Worm (Caenorhabditis elegans): Measurements from ENCODE around the gene C45H4.18.

C45H4.18 gene

DNA sequence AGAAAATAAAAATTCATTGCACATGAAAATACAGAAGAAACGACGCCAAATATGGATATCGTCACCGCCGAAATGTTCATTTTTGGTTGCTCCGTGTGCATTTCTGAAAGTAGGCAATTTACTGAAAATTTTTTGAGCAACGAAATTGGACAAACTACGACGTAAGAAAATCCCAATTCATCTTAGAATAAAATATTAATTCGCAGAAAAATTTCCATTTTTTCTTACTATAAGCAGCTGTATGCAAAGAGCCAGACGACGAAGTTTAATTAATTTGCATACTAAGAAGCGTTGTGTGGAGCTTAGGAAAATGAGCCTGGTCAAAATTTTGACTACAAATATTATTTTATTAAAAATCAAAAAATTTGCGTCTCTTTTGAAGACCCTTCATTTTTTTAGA lies 8.7 kb upstream of the C45H4.18 start, which contains the start of gene srbc-19:
TSS of gene srbc-19 (minus strand) at position 101 of the 400 bp plus-strand sequence.
- TF ChIP-seq zag-1 (tag; optimal IDR thresholded peaks at IDR 0.05) = no peak
- TF ChIP-seq ceh-16 (tag; optimal IDR thresholded peaks at IDR 0.05) = no peak
- TF ChIP-seq elt-1 (tag; optimal IDR thresholded peaks at IDR 0.05) = no peak
- TF ChIP-seq skn-1 (tag; optimal IDR thresholded peaks at IDR 0.05) = no peak
- no peak for TF ChIP-seq ama-1 (optimal IDR thresholded peaks at IDR 0.05)
- no peak for TF ChIP-seq ceh-82 (tag; optimal IDR thresholded peaks at IDR 0.05)
- no peak for TF ChIP-seq snpc-4 (tag; optimal IDR thresholded peaks at IDR 0.05)
- TF ChIP-seq R02D3.7 (tag; optimal IDR thresholded peaks at IDR 0.05) = no peak
- no peak for TF ChIP-seq nhr-77 (tag; optimal IDR thresholded peaks at IDR 0.05)
- TF ChIP-seq nhr-12 (tag; optimal IDR thresholded peaks at IDR 0.05) = no peak
- no peak for TF ChIP-seq nhr-23 (tag; optimal IDR thresholded peaks at IDR 0.05)
- no peak for TF ChIP-seq fkh-10 (GFP tag; optimal IDR thresholded peaks at IDR 0.05)
- no peak for TF ChIP-seq aly-2 (tag; optimal IDR thresholded peaks at IDR 0.05)
- no peak for TF ChIP-seq eor-1 (tag; optimal IDR thresholded peaks at IDR 0.05)
- no peak for TF ChIP-seq mml-1 (tag; optimal IDR thresholded peaks at IDR 0.05)
- TF ChIP-seq egl-27 (tag; optimal IDR thresholded peaks at IDR 0.05) = no peak
- TF ChIP-seq daf-12 (tag; optimal IDR thresholded peaks at IDR 0.05) = no peak

DNA sequence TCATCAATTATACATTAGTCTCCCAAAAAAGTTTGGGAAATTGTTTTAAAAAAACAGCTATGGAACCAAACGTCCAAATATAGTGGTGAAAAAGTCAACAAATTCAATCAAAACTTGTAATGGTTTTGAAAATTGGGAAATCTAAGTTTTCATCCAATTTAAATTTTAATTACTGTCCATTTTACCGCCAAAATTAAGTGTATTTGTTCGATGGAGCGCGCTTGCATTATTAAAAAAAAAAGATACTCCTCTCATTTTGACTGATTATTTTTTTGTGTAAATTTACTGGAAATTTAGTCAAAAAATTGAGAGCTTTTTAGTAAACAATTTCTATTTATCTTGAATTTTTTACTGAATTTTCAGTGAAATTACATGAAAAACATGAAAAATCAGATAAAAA lies 877 bp upstream of the C45H4.18 start:
- TF ChIP-seq lin-39 (tag; optimal IDR thresholded peaks at IDR 0.05) (no peak), nhr-67 (tag; optimal IDR thresholded peaks at IDR 0.05) (no peak), snpc-4 (tag; optimal IDR thresholded peaks at IDR 0.05) (no peak), nhr-25 (tag; optimal IDR thresholded peaks at IDR 0.05) (no peak), lin-15B (tag; optimal IDR thresholded peaks at IDR 0.05) (no peak), egl-27 (tag; optimal IDR thresholded peaks at IDR 0.05) (no peak), nhr-77 (tag; optimal IDR thresholded peaks at IDR 0.05) (no peak), elt-2 (tag; optimal IDR thresholded peaks at IDR 0.05) (no peak), eor-1 (tag; optimal IDR thresholded peaks at IDR 0.05) (no peak), ceh-16 (tag; optimal IDR thresholded peaks at IDR 0.05) (no peak), elt-1 (tag; optimal IDR thresholded peaks at IDR 0.05) (no peak), ceh-9 (tag; optimal IDR thresholded peaks at IDR 0.05) (no peak), hmg-11 (tag; optimal IDR thresholded peaks at IDR 0.05) (no peak), aly-2 (tag; optimal IDR thresholded peaks at IDR 0.05) (no peak), nhr-11 (tag; optimal IDR thresholded peaks at IDR 0.05) (no peak), nhr-76 (tag; optimal IDR thresholded peaks at IDR 0.05) (no peak), sea-2 (GFP tag; optimal IDR thresholded peaks at IDR 0.05) (no peak)

DNA sequence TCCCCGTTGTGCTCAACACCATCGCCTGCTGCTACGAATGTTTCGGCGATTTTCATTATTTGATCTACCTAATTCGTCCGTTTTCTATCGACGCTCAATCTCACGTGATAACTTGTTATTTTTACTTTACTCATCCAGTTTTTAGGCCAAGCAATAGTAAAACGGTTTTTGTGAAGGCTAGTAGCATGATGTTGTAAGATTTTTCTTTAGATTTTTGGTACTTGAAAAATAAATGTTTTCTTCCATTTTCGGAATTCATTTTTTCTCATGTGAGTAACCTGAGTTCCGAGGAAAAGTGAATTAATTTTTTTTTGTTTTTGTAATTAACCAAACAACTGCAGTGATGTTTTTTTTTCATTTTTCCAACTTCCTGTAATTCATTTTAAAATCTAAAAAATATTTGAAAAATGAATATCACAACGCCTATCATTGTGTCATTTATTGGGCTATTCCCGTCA lies 2.0 kb downstream of the C45H4.18 start, which contains the start of gene srbc-17:
TSS of gene srbc-17 (plus strand) at position 408 of the 458 bp plus-strand sequence.
- no peak for TF ChIP-seq tbx-2 (tag; optimal IDR thresholded peaks at IDR 0.05)
- no peak for TF ChIP-seq skn-1 (tag; optimal IDR thresholded peaks at IDR 0.05)

DNA sequence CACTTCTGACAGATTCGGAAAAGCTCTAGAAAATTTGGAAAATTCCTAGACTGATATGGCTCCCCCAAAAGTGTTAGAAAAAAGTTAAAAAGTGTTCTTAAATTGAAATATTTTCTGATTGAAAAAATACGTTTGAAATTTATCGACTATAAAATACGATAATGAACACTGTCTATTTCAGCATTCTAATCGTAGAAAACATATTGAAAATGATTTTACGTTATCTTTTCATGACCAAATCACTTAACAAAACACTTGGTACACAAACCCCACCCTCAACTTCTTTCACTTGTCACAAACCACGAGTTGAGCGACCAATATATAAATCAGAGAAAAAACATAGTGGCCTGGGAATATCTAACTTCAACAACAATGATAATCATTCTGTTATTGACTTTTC lies 3.9 kb downstream of the C45H4.18 start, which contains the start of gene cyp-33C1:
TSS of gene cyp-33C1 (plus strand) at position 301 of the 400 bp plus-strand sequence.
- TF ChIP-seq pha-4 (tag; optimal IDR thresholded peaks at IDR 0.05) (no peak), fkh-2 (tag; optimal IDR thresholded peaks at IDR 0.05) (no peak), aly-2 (tag; optimal IDR thresholded peaks at IDR 0.05) (no peak), pqm-1 (tag; optimal IDR thresholded peaks at IDR 0.05) (no peak), nhr-237 (tag; optimal IDR thresholded peaks at IDR 0.05) (no peak), lin-39 (tag; optimal IDR thresholded peaks at IDR 0.05) (no peak), mml-1 (tag; optimal IDR thresholded peaks at IDR 0.05) (no peak), skn-1 (tag; optimal IDR thresholded peaks at IDR 0.05) (no peak), ceh-82 (tag; optimal IDR thresholded peaks at IDR 0.05) (no peak), egl-5 (tag; optimal IDR thresholded peaks at IDR 0.05) (no peak), nhr-43 (tag; optimal IDR thresholded peaks at IDR 0.05; ENCODE audit: poor library complexity, severe bottlenecking) (no peak), nhr-76 (tag; optimal IDR thresholded peaks at IDR 0.05) (no peak), elt-2 (tag; optimal IDR thresholded peaks at IDR 0.05) (no peak), zag-1 (tag; optimal IDR thresholded peaks at IDR 0.05) (no peak), nhr-67 (tag; optimal IDR thresholded peaks at IDR 0.05) (no peak), lsy-12 (tag; optimal IDR thresholded peaks at IDR 0.05) (no peak)

DNA sequence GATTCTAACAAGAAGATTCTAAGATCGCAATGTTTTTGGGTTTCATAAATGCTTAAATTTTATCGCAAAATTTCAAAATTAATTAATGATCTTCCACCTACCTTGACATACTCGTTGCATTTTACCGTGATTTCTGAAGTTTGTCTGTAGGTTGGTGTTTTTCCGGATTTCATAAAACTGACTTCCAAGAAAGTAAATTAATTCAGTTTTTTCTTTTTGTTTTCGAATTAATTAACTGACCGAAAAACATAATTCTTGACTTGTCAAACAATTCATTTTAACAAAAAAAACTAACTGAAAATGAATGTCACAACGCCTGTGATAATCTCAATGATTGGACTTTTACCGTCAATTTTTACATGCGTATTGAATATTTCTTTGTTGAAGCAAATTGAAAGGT lies 6.4 kb downstream of the C45H4.18 start, which contains the start of gene srbc-16:
TSS of gene srbc-16 (plus strand) at position 301 of the 400 bp plus-strand sequence.
- TF ChIP-seq nhr-237 (tag; optimal IDR thresholded peaks at IDR 0.05) = no peak
- no peak for TF ChIP-seq snpc-4 (tag; optimal IDR thresholded peaks at IDR 0.05)
- TF ChIP-seq sea-2 (GFP tag; optimal IDR thresholded peaks at IDR 0.05) = no peak
- no peak for TF ChIP-seq pqm-1 (tag; optimal IDR thresholded peaks at IDR 0.05)
- no peak for TF ChIP-seq pha-4 (tag; optimal IDR thresholded peaks at IDR 0.05)
- TF ChIP-seq fos-1 (tag; optimal IDR thresholded peaks at IDR 0.05) = no peak
- TF ChIP-seq ceh-16 (tag; optimal IDR thresholded peaks at IDR 0.05) = no peak
- no peak for TF ChIP-seq fkh-10 (GFP tag; optimal IDR thresholded peaks at IDR 0.05)
- no peak for TF ChIP-seq nhr-77 (tag; optimal IDR thresholded peaks at IDR 0.05)
- no peak for TF ChIP-seq nfya-1 (tag; optimal IDR thresholded peaks at IDR 0.05; ENCODE audit: insufficient read depth)
- no peak for TF ChIP-seq ceh-28 (tag; optimal IDR thresholded peaks at IDR 0.05)
- no peak for TF ChIP-seq jun-1 (tag; optimal IDR thresholded peaks at IDR 0.05)
- no peak for TF ChIP-seq mdl-1 (tag; optimal IDR thresholded peaks at IDR 0.05)
- no peak for TF ChIP-seq R02D3.7 (tag; optimal IDR thresholded peaks at IDR 0.05)
- no peak for TF ChIP-seq eor-1 (tag; optimal IDR thresholded peaks at IDR 0.05)
- no peak for TF ChIP-seq aly-2 (tag; optimal IDR thresholded peaks at IDR 0.05)
- no peak for TF ChIP-seq hmg-11 (tag; optimal IDR thresholded peaks at IDR 0.05)
- no peak for TF ChIP-seq elt-2 (tag; optimal IDR thresholded peaks at IDR 0.05)

All from whole organism, L3 larva.